Worm (Caenorhabditis elegans) whole organism, young adult: ENCODE data around the gene cht-3.
A peak's percentile ranks its signal among the peaks of the same experiment; 100 is the strongest.

Source experiments
- B0019.2 ChIP-seq: fragments of 200-800 bp; sonication (Bioruptor generic); conservative IDR thresholded peaks from 2 replicates; pipeline ENCODE4 v1.3.6; 2022; ENCODE audit warnings: missing genetic modification reagents, missing genetic modification characterization, missing compliant biosample characterization
- B0035.1 ChIP-seq: sonication (generic microtip); optimal IDR thresholded peaks from 2 replicates; lab custom pipeline; 2016; ENCODE audit warnings: missing genetic modification characterization, mild to moderate bottlenecking, missing compliant biosample characterization, missing genotype, missing genetic modification reagents
- F10E7.11 ChIP-seq: sonication (generic microtip); optimal IDR thresholded peaks from 2 replicates; lab custom pipeline; 2017; ENCODE audit warnings: mild to moderate bottlenecking, missing genetic modification characterization, moderate library complexity, missing compliant biosample characterization
- F55B11.4 ChIP-seq: sonication (generic microtip); optimal IDR thresholded peaks from 2 replicates; lab custom pipeline; 2016; ENCODE audit warnings: missing compliant biosample characterization, missing genetic modification characterization, borderline replicate concordance; ENCODE audit not compliant: insufficient read depth
- F57A8.1 ChIP-seq: fragments of 200-800 bp; sonication (Bioruptor generic); optimal IDR thresholded peaks from 2 replicates; lab custom pipeline; 2018; ENCODE audit warnings: mild to moderate bottlenecking, missing genetic modification characterization, moderate library complexity, missing compliant biosample characterization
- F57C9.4 ChIP-seq: sonication (generic microtip); optimal IDR thresholded peaks from 2 replicates; lab custom pipeline; 2017; ENCODE audit warnings: mild to moderate bottlenecking, missing genetic modification characterization, missing compliant biosample characterization
- T07F8.4 ChIP-seq: sonication (generic microtip); optimal IDR thresholded peaks from 2 replicates; lab custom pipeline; 2016; ENCODE audit warnings: mild to moderate bottlenecking, missing genetic modification characterization, moderate library complexity, missing compliant biosample characterization
- T26A5.8 ChIP-seq: sonication (generic microtip); optimal IDR thresholded peaks from 2 replicates; lab custom pipeline; 2016; ENCODE audit warnings: missing genetic modification characterization, missing compliant biosample characterization
- attf-6 ChIP-seq: fragments of 200-800 bp; sonication (Bioruptor generic); IDR thresholded peaks from 2 replicates; pipeline ENCODE4 v1.3.6; 2022; ENCODE audit warnings: missing genetic modification reagents, missing genetic modification characterization, missing compliant biosample characterization
- cebp-1 ChIP-seq, 2 experiments: fragments of 200-800 bp in 1 of 2; sonication (Bioruptor generic) in 1 of 2; sonication (generic microtip) in 1 of 2; IDR thresholded peaks in 1 of 2; optimal IDR thresholded peaks in 1 of 2; 2 replicates each; pipeline versions ENCODE4 v1.3.6 to Lab custom; 2017 to 2022; ENCODE audit warnings: missing compliant biosample characterization in 2 of 2, missing genetic modification characterization in 2 of 2, mild to moderate bottlenecking in 1 of 2, missing genetic modification reagents in 1 of 2, moderate library complexity in 1 of 2
- ceh-100 ChIP-seq: fragments of 200-800 bp; sonication (Bioruptor generic); IDR thresholded peaks from 2 replicates; pipeline ENCODE4 v1.3.6; 2022; ENCODE audit warnings: missing genetic modification reagents, missing genetic modification characterization, missing compliant biosample characterization
- ceh-27 ChIP-seq: fragments of 200-800 bp; sonication (Bioruptor generic); optimal IDR thresholded peaks from 2 replicates; lab custom pipeline; 2018; ENCODE audit warnings: mild to moderate bottlenecking, missing genetic modification characterization, moderate library complexity, missing compliant biosample characterization
- die-1 ChIP-seq: sonication (generic microtip); optimal IDR thresholded peaks from 2 replicates; lab custom pipeline; 2016; ENCODE audit warnings: missing genotype, mild to moderate bottlenecking, missing genetic modification characterization, missing compliant biosample characterization
- egrh-3 ChIP-seq: fragments of 200-800 bp; sonication (Bioruptor generic); IDR thresholded peaks from 2 replicates; pipeline ENCODE4 v1.3.6; 2022; ENCODE audit warnings: missing genetic modification reagents, missing genetic modification characterization, missing compliant biosample characterization
- hlh-12 ChIP-seq: sonication (generic microtip); optimal IDR thresholded peaks from 2 replicates; lab custom pipeline; 2016; ENCODE audit warnings: missing genetic modification characterization, missing compliant biosample characterization
- hmg-1.2 ChIP-seq: fragments of 200-800 bp; sonication (Bioruptor generic); IDR thresholded peaks from 2 replicates; pipeline ENCODE4 v1.3.6; 2022; ENCODE audit warnings: missing genetic modification reagents, missing genetic modification characterization, missing compliant biosample characterization
- hrde-1 ChIP-seq: sonication (generic microtip); optimal IDR thresholded peaks from 2 replicates; lab custom pipeline; 2016; ENCODE audit warnings: missing genetic modification characterization, mild to moderate bottlenecking, missing compliant biosample characterization, moderate library complexity, missing genotype, missing genetic modification reagents, borderline replicate concordance
- lin-54 ChIP-seq: fragments of 200-800 bp; sonication (Bioruptor generic); optimal IDR thresholded peaks from 2 replicates; lab custom pipeline; 2018; ENCODE audit warnings: mild to moderate bottlenecking, missing genetic modification characterization, missing compliant biosample characterization
- lsy-27 ChIP-seq: sonication (generic microtip); optimal IDR thresholded peaks from 2 replicates; lab custom pipeline; 2017; ENCODE audit warnings: missing genetic modification characterization, mild to moderate bottlenecking, missing compliant biosample characterization, antibody characterized with exemption, missing genotype, borderline replicate concordance; ENCODE audit not compliant: insufficient read depth
- mcd-1 ChIP-seq: fragments of 200-800 bp; sonication (Bioruptor generic); IDR thresholded peaks from 2 replicates; pipeline ENCODE4 v1.3.6; 2022; ENCODE audit warnings: missing genetic modification reagents, missing genetic modification characterization, missing compliant biosample characterization
- mes-4 ChIP-seq: sonication (generic microtip); optimal IDR thresholded peaks from 2 replicates; lab custom pipeline; 2016; ENCODE audit warnings: missing genotype, missing genetic modification characterization, missing compliant biosample characterization
- mxl-1 ChIP-seq: sonication (generic microtip); optimal IDR thresholded peaks from 2 replicates; lab custom pipeline; 2016; ENCODE audit warnings: missing genetic modification characterization, missing compliant biosample characterization
- nfyb-1 ChIP-seq: fragments of 200-800 bp; sonication (Bioruptor generic); IDR thresholded peaks from 2 replicates; pipeline ENCODE4 v1.3.6; 2022; ENCODE audit warnings: missing genetic modification reagents, missing genetic modification characterization, missing compliant biosample characterization
- nhr-80 ChIP-seq: sonication (generic microtip); optimal IDR thresholded peaks from 2 replicates; lab custom pipeline; 2016; ENCODE audit warnings: missing genetic modification characterization, missing compliant biosample characterization
- rcor-1 ChIP-seq: fragments of 200-800 bp; sonication (Bioruptor generic); IDR thresholded peaks from 2 replicates; pipeline ENCODE4 v1.3.6; 2022; ENCODE audit warnings: missing genetic modification reagents, missing genetic modification characterization, missing compliant biosample characterization
- sea-2 ChIP-seq: fragments of 200-800 bp; sonication (Bioruptor generic); IDR thresholded peaks from 2 replicates; pipeline ENCODE4 v1.3.6; 2022; ENCODE audit warnings: missing genetic modification characterization, missing compliant biosample characterization
- snpc-1.3 ChIP-seq: sonication (generic microtip); optimal IDR thresholded peaks from 2 replicates; lab custom pipeline; 2017; ENCODE audit warnings: missing genetic modification characterization, mild to moderate bottlenecking, missing compliant biosample characterization, antibody characterized with exemption, moderate library complexity, missing genotype, missing genetic modification reagents; ENCODE audit not compliant: insufficient read depth
- snpc-4 ChIP-seq, 5 experiments: fragments of 150-350 bp in 1 of 5; sonication (generic microtip) in 4 of 5; optimal IDR thresholded peaks; 2 replicates each; lab custom pipeline; 2014 to 2018; ENCODE audit warnings: missing genetic modification characterization in 5 of 5, missing biosample characterization in 3 of 5, antibody characterized with exemption in 2 of 5, mild to moderate bottlenecking in 2 of 5, missing compliant biosample characterization in 2 of 5, missing genotype in 2 of 5, moderate library complexity in 2 of 5, missing genetic modification reagents in 1 of 5
- tbx-9 ChIP-seq: sonication (generic microtip); optimal IDR thresholded peaks from 2 replicates; lab custom pipeline; 2016; ENCODE audit warnings: borderline replicate concordance, missing genetic modification characterization, inconsistent platforms, missing compliant biosample characterization
- xnd-1 ChIP-seq: sonication (generic microtip); optimal IDR thresholded peaks from 2 replicates; lab custom pipeline; 2016; ENCODE audit warnings: missing genotype, missing genetic modification reagents, missing genetic modification characterization, missing compliant biosample characterization
- zfh-2 ChIP-seq: fragments of 200-800 bp; sonication (Bioruptor generic); conservative IDR thresholded peaks from 2 replicates; pipeline ENCODE4 v1.3.6; 2022; ENCODE audit warnings: missing genetic modification reagents, missing genetic modification characterization, missing compliant biosample characterization
- ztf-26 ChIP-seq: sonication (generic microtip); optimal IDR thresholded peaks from 2 replicates; lab custom pipeline; 2017; ENCODE audit warnings: missing genetic modification characterization, missing compliant biosample characterization

cht-3 gene

ce11 chrIV:7012214-7012613 is 8.8 kb downstream of the cht-3 start:
- TF ChIP-seq mxl-1 (tag; lab: Kevin White, UChicago) (no peak), ceh-100 (GFP tag; lab: Robert Waterston, UW) (no peak), mes-4 (no peak), T26A5.8 (tag; lab: Kevin White, UChicago) (no peak), B0035.1 (tag; lab: Kevin White, UChicago) (no peak), B0019.2 (no peak), ceh-27 (GFP tag; lab: Kevin White, UChicago) (no peak), tbx-9 (tag; lab: Kevin White, UChicago) (no peak)

DNA sequence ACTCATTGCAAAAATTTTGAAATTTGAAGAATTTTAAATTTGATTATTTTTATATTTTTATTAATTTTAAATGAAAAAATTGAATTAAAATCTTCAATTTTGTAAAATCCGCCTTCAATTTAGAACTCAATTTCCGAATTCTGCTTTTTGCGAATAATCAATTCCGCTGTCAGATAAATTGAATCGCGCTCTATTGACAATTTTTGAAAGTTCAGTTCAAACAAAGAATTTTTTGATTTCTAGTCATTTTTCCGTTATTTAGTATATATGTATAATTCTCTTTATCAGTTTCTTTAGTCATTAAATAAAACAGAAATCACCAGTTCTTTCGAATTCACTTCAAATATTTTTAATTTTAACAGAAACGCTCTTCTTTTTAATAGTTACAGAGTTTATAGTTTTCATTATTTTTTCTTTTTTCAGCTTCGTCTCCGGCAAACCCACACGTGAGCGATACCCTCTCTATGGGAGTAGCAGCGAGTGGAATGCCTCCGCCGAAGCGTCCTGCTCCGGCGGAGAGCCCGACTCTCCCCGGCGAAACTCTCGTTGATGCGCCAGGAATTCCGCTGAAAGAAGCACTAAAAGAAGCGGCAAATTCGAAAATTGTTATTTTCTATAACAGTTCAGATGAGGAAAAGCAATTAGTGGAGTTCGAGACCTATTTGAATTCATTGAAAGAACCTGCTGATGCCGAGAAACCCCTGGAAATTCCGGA is 9.5 kb downstream of the cht-3 start:
- TF ChIP-seq snpc-4 (GFP tag; optimal IDR thresholded peaks at IDR 0.05; lab: Kevin White, UChicago) = no peak
- TF ChIP-seq snpc-4 (tag; optimal IDR thresholded peaks at IDR 0.05; lab: Kevin White, UChicago) = peak in 1 of 4 experiments; percentile 5
- TF ChIP-seq hlh-12 (tag; lab: Kevin White, UChicago) = no peak
- peak; percentile 41; the same call in 1 of the 2 replicates for TF ChIP-seq egrh-3 (GFP tag; lab: Robert Waterston, UW)
- TF ChIP-seq cebp-1 (GFP tag; IDR thresholded peaks at IDR 0.05; lab: Robert Waterston, UW) = no peak
- no peak for TF ChIP-seq cebp-1 (tag; optimal IDR thresholded peaks at IDR 0.05; lab: Kevin White, UChicago)
- peak; percentile 79 for TF ChIP-seq zfh-2 (GFP tag; lab: Robert Waterston, UW)
- no peak for TF ChIP-seq F57A8.1 (GFP tag; lab: Kevin White, UChicago)
- no peak for TF ChIP-seq ztf-26 (tag; lab: Kevin White, UChicago)
- TF ChIP-seq T07F8.4 (tag; lab: Kevin White, UChicago) = no peak
- TF ChIP-seq, all 124 proteins: peak for 3

DNA sequence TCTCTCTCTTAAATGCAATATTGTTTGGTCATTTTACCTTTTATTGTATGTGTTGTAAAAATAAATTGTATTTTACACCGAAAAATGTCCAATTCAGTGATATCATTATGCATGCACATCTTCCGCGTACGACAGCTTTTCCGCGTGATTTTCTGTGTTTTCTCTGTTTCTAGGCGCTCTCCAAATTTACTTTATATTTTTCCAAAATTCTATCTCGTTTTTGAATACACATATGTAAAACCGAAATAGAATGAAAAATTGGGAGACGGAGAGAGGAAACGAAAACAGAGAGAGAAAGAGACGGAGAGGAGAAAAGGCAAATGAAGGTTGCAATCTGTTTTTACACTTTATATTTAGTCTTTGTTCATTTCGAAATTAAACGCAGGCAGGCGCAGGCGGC is 13.1 kb downstream of the cht-3 start:
- TF ChIP-seq nfyb-1 (GFP tag; lab: Robert Waterston, UW) = no peak
- no peak for TF ChIP-seq snpc-1.3 (tag; lab: Kevin White, UChicago)
- TF ChIP-seq lsy-27 (tag; lab: Kevin White, UChicago) = no peak
- no peak for TF ChIP-seq rcor-1
- TF ChIP-seq xnd-1 (tag; lab: Kevin White, UChicago) = no peak
- no peak for TF ChIP-seq lin-54 (GFP tag; lab: Kevin White, UChicago)
- no peak for TF ChIP-seq die-1 (tag; lab: Kevin White, UChicago)
- TF ChIP-seq hmg-1.2 (GFP tag; lab: Robert Waterston, UW) = peak; percentile 41; the same call in 1 of the 2 replicates
- no peak for TF ChIP-seq sea-2 (GFP tag; lab: Robert Waterston, UW)
- no peak for TF ChIP-seq mcd-1 (GFP tag; lab: Robert Waterston, UW)
- no peak for TF ChIP-seq F57C9.4 (tag; lab: Kevin White, UChicago)
- no peak for TF ChIP-seq egrh-3 (GFP tag; lab: Robert Waterston, UW)
- TF ChIP-seq cebp-1 (GFP tag; IDR thresholded peaks at IDR 0.05; lab: Robert Waterston, UW) = no peak
- TF ChIP-seq cebp-1 (tag; optimal IDR thresholded peaks at IDR 0.05; lab: Kevin White, UChicago) = peak; percentile 54
- TF ChIP-seq nhr-80 (tag; lab: Kevin White, UChicago) = peak; percentile 9
- TF ChIP-seq hrde-1 (tag; lab: Kevin White, UChicago) = no peak
- TF ChIP-seq mes-4 = no peak
- TF ChIP-seq T07F8.4 (tag; lab: Kevin White, UChicago) = no peak
- TF ChIP-seq F10E7.11 (tag; lab: Kevin White, UChicago) = no peak
- TF ChIP-seq F55B11.4 (tag; lab: Kevin White, UChicago) = no peak
- TF ChIP-seq attf-6 (GFP tag; lab: Robert Waterston, UW) = no peak
